Worm (Caenorhabditis elegans): ENCODE results near the gene seu-1.

Gene seu-1

DNA sequence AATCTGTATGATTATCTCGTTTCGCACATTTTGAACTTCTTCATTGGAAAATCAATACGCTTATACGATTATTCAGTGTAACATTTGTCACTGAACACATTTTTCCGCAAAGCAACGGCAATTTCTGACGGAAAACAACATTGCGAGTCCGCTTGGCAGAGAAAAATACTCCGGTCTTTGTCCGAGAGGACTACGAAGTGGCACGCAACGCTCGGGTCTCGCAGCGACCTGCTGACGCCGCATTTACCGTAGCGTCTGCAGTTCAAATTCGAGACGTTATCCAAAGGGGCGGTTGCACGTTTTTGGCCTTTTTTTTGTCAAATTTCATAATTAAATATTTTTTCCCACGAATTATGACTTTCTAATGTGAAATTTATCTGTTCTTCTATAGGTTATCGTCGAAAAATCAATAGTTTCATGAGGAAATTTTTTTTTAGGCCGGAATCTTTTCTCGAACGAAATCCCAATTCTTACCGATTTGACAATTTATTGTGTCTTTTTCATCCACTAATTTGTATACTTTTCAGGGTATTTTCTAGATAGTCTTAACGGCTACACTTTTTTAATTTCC, 5.7 kb upstream of the seu-1 start, which contains the start of gene sqd-1:
Gene sqd-1, plus strand, starts transcription at position 521 of the 571 bp plus-strand sequence.
- peak; percentile 87 for TF ChIP-seq ceh-18 (tag; optimal IDR thresholded peaks at IDR 0.05)
- peak; percentile 54 for TF ChIP-seq ceh-48 (tag; optimal IDR thresholded peaks at IDR 0.05)
- no peak for TF ChIP-seq lim-6 (tag; optimal IDR thresholded peaks at IDR 0.05)
- TF ChIP-seq hlh-8 (tag; optimal IDR thresholded peaks at IDR 0.05) = peak; percentile 21
- TF ChIP-seq elt-2 (tag; optimal IDR thresholded peaks at IDR 0.05) = peak; percentile 54
- peak; percentile 46 for TF ChIP-seq ceh-19 (GFP tag; optimal IDR thresholded peaks at IDR 0.05)
- peak; percentile 59 for TF ChIP-seq unc-86 (tag; optimal IDR thresholded peaks at IDR 0.05)
- TF ChIP-seq nfya-1 (tag; optimal IDR thresholded peaks at IDR 0.05) = peak; percentile 91
- TF ChIP-seq dve-1 (tag; optimal IDR thresholded peaks at IDR 0.05) = peak; percentile 66
- TF ChIP-seq hlh-13 (GFP tag; optimal IDR thresholded peaks at IDR 0.05) = no peak
- TF ChIP-seq ceh-6 (GFP tag; optimal IDR thresholded peaks at IDR 0.05) = peak; percentile 26
- TF ChIP-seq fkh-6 (tag; optimal IDR thresholded peaks at IDR 0.05) = no peak
- peak; percentile 27 for TF ChIP-seq K09A11.1 (tag; optimal IDR thresholded peaks at IDR 0.05; ENCODE audit: insufficient read depth)
- no peak for TF ChIP-seq mec-3 (tag; optimal IDR thresholded peaks at IDR 0.05; ENCODE audit: borderline replicate concordance)
- TF ChIP-seq unc-3 (GFP tag; conservative IDR thresholded peaks at IDR 0.05) = no peak
- TF ChIP-seq unc-3 (tag; optimal IDR thresholded peaks at IDR 0.05) = no peak
- TF ChIP-seq T23F11.4 (GFP tag; optimal IDR thresholded peaks at IDR 0.05) = no peak
- peak; percentile 57 for TF ChIP-seq pax-1 (tag; optimal IDR thresholded peaks at IDR 0.05)
- TF ChIP-seq sox-4 (tag; optimal IDR thresholded peaks at IDR 0.05) = peak; percentile 39
- peak; percentile 28 for TF ChIP-seq fkh-10 (GFP tag; optimal IDR thresholded peaks at IDR 0.05)
- TF ChIP-seq ceh-24 (tag; optimal IDR thresholded peaks at IDR 0.05) = no peak
- peak; percentile 81 for TF ChIP-seq unc-42 (tag; optimal IDR thresholded peaks at IDR 0.05)
- no peak for TF ChIP-seq tbx-7 (tag; optimal IDR thresholded peaks at IDR 0.05)
- no peak for TF ChIP-seq eyg-1 (tag; optimal IDR thresholded peaks at IDR 0.05)
- TF ChIP-seq pqm-1 (tag; optimal IDR thresholded peaks at IDR 0.05) = no peak
- TF ChIP-seq Y22D7AL.16 (tag; optimal IDR thresholded peaks at IDR 0.05) = no peak
- TF ChIP-seq lin-11 (tag; optimal IDR thresholded peaks at IDR 0.05) = no peak
- peak; percentile 81 for TF ChIP-seq rnt-1 (tag; optimal IDR thresholded peaks at IDR 0.05)
- peak; percentile 80 for TF ChIP-seq ref-2 (tag; optimal IDR thresholded peaks at IDR 0.05)
- TF ChIP-seq zip-5 (tag; optimal IDR thresholded peaks at IDR 0.05) = no peak
- TF ChIP-seq hlh-6 (tag; optimal IDR thresholded peaks at IDR 0.05) = peak; percentile 33
- peak; percentile 55 for TF ChIP-seq ceh-2 (tag; optimal IDR thresholded peaks at IDR 0.05)
- no peak for TF ChIP-seq dmd-4 (tag; optimal IDR thresholded peaks at IDR 0.05; ENCODE audit: borderline replicate concordance)
- no peak for TF ChIP-seq pag-3 (tag; optimal IDR thresholded peaks at IDR 0.05; ENCODE audit: borderline replicate concordance)
- peak; percentile 52 for TF ChIP-seq che-1 (tag; optimal IDR thresholded peaks at IDR 0.05)
- peak; percentile 39 for TF ChIP-seq pros-1 (tag; optimal IDR thresholded peaks at IDR 0.05)
- TF ChIP-seq ceh-30 (tag; optimal IDR thresholded peaks at IDR 0.05) = peak; percentile 16
- no peak for TF ChIP-seq ceh-22 (tag; optimal IDR thresholded peaks at IDR 0.05)
- no peak for TF ChIP-seq ahr-1 (tag; optimal IDR thresholded peaks at IDR 0.05)
- TF ChIP-seq ceh-45 (GFP tag; IDR thresholded peaks at IDR 0.05) = no peak
- no peak for TF ChIP-seq hlh-15 (tag; optimal IDR thresholded peaks at IDR 0.05)
- no peak for TF ChIP-seq ceh-14 (tag; optimal IDR thresholded peaks at IDR 0.05)
- peak; percentile 44 for TF ChIP-seq gmeb-2 (tag; optimal IDR thresholded peaks at IDR 0.05)
- peak; percentile 71 for TF ChIP-seq ceh-34 (tag; optimal IDR thresholded peaks at IDR 0.05)
- no peak for TF ChIP-seq sox-2 (GFP tag; IDR thresholded peaks at IDR 0.05)
- TF ChIP-seq unc-55 (GFP tag; optimal IDR thresholded peaks at IDR 0.05) = peak; percentile 34
- TF ChIP-seq ets-4 (tag; optimal IDR thresholded peaks at IDR 0.05) = peak; percentile 54
- peak; percentile 20 for TF ChIP-seq npax-4 (tag; optimal IDR thresholded peaks at IDR 0.05)
- no peak for TF ChIP-seq ama-1 (optimal IDR thresholded peaks at IDR 0.05)
- peak; percentile 31 for TF ChIP-seq ztf-16 (tag; optimal IDR thresholded peaks at IDR 0.05)
- TF ChIP-seq C38D4.7 (GFP tag; optimal IDR thresholded peaks at IDR 0.05) = no peak
- TF ChIP-seq pat-9 (tag; optimal IDR thresholded peaks at IDR 0.05) = peak; percentile 31
- no peak for TF ChIP-seq elt-4 (tag; optimal IDR thresholded peaks at IDR 0.05)
